Fruit fly (Drosophila melanogaster) whole organism, embryonic: ENCODE data around the gene DCTN6-p27.

Experiments
- Antp ChIP-seq: fragments of 200-800 bp; sonication (Bioruptor generic); optimal IDR thresholded peaks from 3 replicates; lab custom pipeline; 2016; ENCODE audit warnings: missing biosample characterization, missing genetic modification characterization
- B-H1 ChIP-seq: fragments of 200-800 bp; sonication (Bioruptor generic); IDR thresholded peaks from 3 replicates; pipeline ENCODE4 v1.3.6; 2022; ENCODE audit warnings: missing biosample characterization, missing genetic modification characterization
- BEAF-32 ChIP-seq: fragments of 200-800 bp; sonication (Bioruptor generic); optimal IDR thresholded peaks from 3 replicates; lab custom pipeline; 2017; ENCODE audit warnings: missing biosample characterization, missing genetic modification characterization, mild to moderate bottlenecking, moderate library complexity, missing genetic modification reagents
- CG10147 ChIP-seq: fragments of 200-800 bp; sonication (Bioruptor generic); optimal IDR thresholded peaks from 2 replicates; lab custom pipeline; 2019; ENCODE audit warnings: missing biosample characterization, mild to moderate bottlenecking, missing genetic modification characterization, moderate library complexity
- CG10267 ChIP-seq: fragments of 200-800 bp; sonication (Bioruptor generic); optimal IDR thresholded peaks from 2 replicates; lab custom pipeline; 2018; ENCODE audit warnings: missing biosample characterization, mild to moderate bottlenecking, missing genetic modification characterization, moderate library complexity
- CG10654 ChIP-seq: fragments of 200-800 bp; sonication (Bioruptor generic); optimal IDR thresholded peaks from 2 replicates; lab custom pipeline; 2016; ENCODE audit warnings: missing biosample characterization, missing genetic modification characterization
- CG14965 ChIP-seq: fragments of 200-800 bp; sonication (Bioruptor generic); optimal IDR thresholded peaks from 2 replicates; lab custom pipeline; 2016; ENCODE audit warnings: missing biosample characterization, missing genetic modification characterization, borderline replicate concordance
- CG17328 ChIP-seq: fragments of 200-800 bp; sonication (Bioruptor generic); IDR thresholded peaks from 2 replicates; pipeline ENCODE4 v1.3.6; 2022; ENCODE audit warnings: missing biosample characterization, missing genetic modification characterization
- CG6791 ChIP-seq: fragments of 200-800 bp; sonication (Bioruptor generic); IDR thresholded peaks from 3 replicates; pipeline ENCODE4 v1.3.6; 2022; ENCODE audit warnings: missing biosample characterization, missing genetic modification characterization; ENCODE audit not compliant: partially characterized antibody
- CG7928 ChIP-seq: fragments of 200-800 bp; sonication (Bioruptor generic); optimal IDR thresholded peaks from 2 replicates; lab custom pipeline; 2017; ENCODE audit warnings: missing biosample characterization, mild to moderate bottlenecking, missing genetic modification characterization
- CG7987 ChIP-seq: fragments of 200-800 bp; sonication (Bioruptor generic); optimal IDR thresholded peaks from 2 replicates; lab custom pipeline; 2018; ENCODE audit warnings: missing biosample characterization, mild to moderate bottlenecking, missing genetic modification characterization, moderate library complexity
- CG8281 ChIP-seq: fragments of 200-800 bp; sonication (Bioruptor generic); optimal IDR thresholded peaks from 2 replicates; lab custom pipeline; 2018; ENCODE audit warnings: missing biosample characterization, mild to moderate bottlenecking, missing genetic modification characterization, moderate library complexity
- CG9797 ChIP-seq: fragments of 200-800 bp; sonication (Bioruptor generic); optimal IDR thresholded peaks from 3 replicates; lab custom pipeline; 2018; ENCODE audit warnings: missing biosample characterization, mild to moderate bottlenecking, missing genetic modification characterization
- Deaf1 ChIP-seq: fragments of 200-800 bp; optimal IDR thresholded peaks from 3 replicates; lab custom pipeline; 2019; ENCODE audit warnings: missing biosample characterization, mild to moderate bottlenecking, missing genetic modification characterization, moderate library complexity
- Eip74EF ChIP-seq, 2 experiments: fragments of 200-800 bp in 1 of 2; fragments of >200 bp in 1 of 2; sonication (Bioruptor generic) in 1 of 2; optimal IDR thresholded peaks; 2 replicates each; lab custom pipeline; 2017 to 2019; ENCODE audit warnings: missing biosample characterization in 2 of 2, missing genetic modification characterization in 2 of 2, mild to moderate bottlenecking in 1 of 2, moderate library complexity in 1 of 2
- Elba2 ChIP-seq: fragments of 200-800 bp; sonication (Bioruptor generic); optimal IDR thresholded peaks from 3 replicates; lab custom pipeline; 2016; ENCODE audit warnings: missing biosample characterization, missing genetic modification characterization
- HLH3B ChIP-seq: fragments of 200-800 bp; sonication (Bioruptor generic); IDR thresholded peaks from 2 replicates; pipeline ENCODE4 v1.3.6; 2022; ENCODE audit warnings: missing biosample characterization, missing genetic modification characterization
- Mad ChIP-seq: fragments of 200-800 bp; sonication (Bioruptor generic); optimal IDR thresholded peaks from 2 replicates; lab custom pipeline; 2016; ENCODE audit warnings: missing biosample characterization, missing genetic modification characterization
- NK7.1 ChIP-seq: fragments of 200-800 bp; sonication (Bioruptor generic); optimal IDR thresholded peaks from 3 replicates; lab custom pipeline; 2016; ENCODE audit warnings: missing biosample characterization, missing genetic modification characterization
- Neu2 ChIP-seq: fragments of 200-800 bp; sonication (Bioruptor generic); optimal IDR thresholded peaks from 3 replicates; lab custom pipeline; 2016; ENCODE audit warnings: missing biosample characterization, missing genetic modification characterization, borderline replicate concordance
- Opbp ChIP-seq: fragments of 200-800 bp; sonication (Bioruptor generic); IDR thresholded peaks from 3 replicates; pipeline ENCODE4 v1.3.6; 2022; ENCODE audit warnings: missing biosample characterization, missing genetic modification characterization; ENCODE audit not compliant: partially characterized antibody
- Ptx1 ChIP-seq: fragments of 200-800 bp; sonication (Bioruptor generic); IDR thresholded peaks from 2 replicates; pipeline ENCODE4 v1.3.6; 2022; ENCODE audit warnings: missing biosample characterization, missing genetic modification characterization
- Sry-δ ChIP-seq: fragments of 200-800 bp; sonication (Bioruptor generic); optimal IDR thresholded peaks from 2 replicates; lab custom pipeline; 2016; ENCODE audit warnings: missing biosample characterization, missing genetic modification characterization
- amos ChIP-seq: fragments of 200-800 bp; sonication (Bioruptor generic); IDR thresholded peaks from 2 replicates; pipeline ENCODE4 v1.3.6; 2022; ENCODE audit warnings: missing biosample characterization, missing genetic modification characterization; ENCODE audit not compliant: partially characterized antibody
- ase ChIP-seq: fragments of 200-800 bp; sonication (Bioruptor generic); IDR thresholded peaks from 3 replicates; pipeline ENCODE4 v1.3.6; 2022; ENCODE audit warnings: missing biosample characterization, missing genetic modification characterization
- bsh ChIP-seq, 2 experiments: fragments of 200-800 bp; sonication (Bioruptor generic); optimal IDR thresholded peaks; 2 replicates each; lab custom pipeline; 2017 to 2018; ENCODE audit warnings: mild to moderate bottlenecking in 2 of 2, missing biosample characterization in 2 of 2, missing genetic modification characterization in 2 of 2, moderate library complexity in 1 of 2
- cad ChIP-seq: fragments of >200 bp; optimal IDR thresholded peaks from 2 replicates; lab custom pipeline; 2017; ENCODE audit warnings: missing biosample characterization, missing genetic modification characterization
- cato ChIP-seq: fragments of 200-800 bp; sonication (Bioruptor generic); optimal IDR thresholded peaks from 2 replicates; lab custom pipeline; 2016; ENCODE audit warnings: missing biosample characterization, missing genetic modification characterization, borderline replicate concordance
- crol ChIP-seq: fragments of 200-800 bp; sonication (Bioruptor generic); IDR thresholded peaks from 2 replicates; pipeline ENCODE4 v1.3.6; 2022; ENCODE audit warnings: missing biosample characterization, missing genetic modification characterization
- dmrt11E ChIP-seq: fragments of 200-800 bp; sonication (Bioruptor generic); optimal IDR thresholded peaks from 3 replicates; lab custom pipeline; 2018; ENCODE audit warnings: missing biosample characterization, mild to moderate bottlenecking, missing genetic modification characterization, moderate library complexity
- en ChIP-seq: fragments of 200-800 bp; sonication (Bioruptor generic); optimal IDR thresholded peaks from 2 replicates; lab custom pipeline; 2016; ENCODE audit warnings: missing biosample characterization, missing genetic modification characterization
- eve ChIP-seq, 2 experiments: fragments of >200 bp; optimal IDR thresholded peaks; 2 replicates each; lab custom pipeline; 2017; ENCODE audit warnings: missing biosample characterization in 2 of 2, missing genetic modification characterization in 2 of 2
- ftz-f1 ChIP-seq: fragments of 200-800 bp; sonication (Bioruptor generic); optimal IDR thresholded peaks from 2 replicates; lab custom pipeline; 2016; ENCODE audit warnings: missing biosample characterization, missing genetic modification characterization
- gfzf ChIP-seq: fragments of 200-800 bp; sonication (Bioruptor generic); optimal IDR thresholded peaks from 2 replicates; lab custom pipeline; 2016; ENCODE audit warnings: missing biosample characterization, mild to moderate bottlenecking, missing genetic modification characterization, moderate library complexity
- grn ChIP-seq: fragments of 200-800 bp; sonication (Bioruptor generic); optimal IDR thresholded peaks from 3 replicates; lab custom pipeline; 2017; ENCODE audit warnings: missing biosample characterization, missing genetic modification characterization
- nau ChIP-seq: fragments of 200-800 bp; sonication (Bioruptor generic); optimal IDR thresholded peaks from 3 replicates; lab custom pipeline; 2017; ENCODE audit warnings: missing biosample characterization, mild to moderate bottlenecking, missing genetic modification characterization, missing genetic modification reagents
- nmo ChIP-seq: fragments of 200-800 bp; sonication (Bioruptor generic); optimal IDR thresholded peaks from 2 replicates; lab custom pipeline; 2018; ENCODE audit warnings: missing biosample characterization, mild to moderate bottlenecking, missing genetic modification characterization, moderate library complexity
- nom ChIP-seq: fragments of 200-800 bp; sonication (Bioruptor generic); optimal IDR thresholded peaks from 2 replicates; lab custom pipeline; 2017; ENCODE audit warnings: missing biosample characterization, missing genetic modification characterization, mild to moderate bottlenecking, moderate library complexity, missing genetic modification reagents
- pb ChIP-seq: fragments of 200-800 bp; sonication (Bioruptor generic); optimal IDR thresholded peaks from 3 replicates; lab custom pipeline; 2016; ENCODE audit warnings: missing biosample characterization, missing genetic modification characterization
- pho ChIP-seq: fragments of 200-800 bp; sonication (Bioruptor generic); optimal IDR thresholded peaks from 2 replicates; lab custom pipeline; 2016; ENCODE audit warnings: missing biosample characterization, missing genetic modification characterization
- rib ChIP-seq: fragments of 200-800 bp; sonication (Bioruptor generic); IDR thresholded peaks from 2 replicates; pipeline ENCODE4 v1.3.6; 2022; ENCODE audit warnings: missing biosample characterization, missing genetic modification characterization
- sr ChIP-seq: fragments of 200-800 bp; sonication (Bioruptor generic); IDR thresholded peaks from 3 replicates; pipeline ENCODE4 v1.3.6; 2022; ENCODE audit warnings: missing biosample characterization, missing genetic modification characterization
- unpg ChIP-seq: fragments of 200-800 bp; sonication (Bioruptor generic); optimal IDR thresholded peaks from 3 replicates; lab custom pipeline; 2018; ENCODE audit warnings: missing biosample characterization, mild to moderate bottlenecking, missing genetic modification characterization, moderate library complexity
- vfl ChIP-seq: fragments of 200-800 bp; sonication (Bioruptor generic); optimal IDR thresholded peaks from 2 replicates; lab custom pipeline; 2016; ENCODE audit warnings: missing biosample characterization, missing genetic modification characterization
- vvl ChIP-seq: fragments of 200-800 bp; sonication (Bioruptor generic); IDR thresholded peaks from 2 replicates; pipeline ENCODE4 v1.3.6; 2022; ENCODE audit warnings: missing biosample characterization, missing genetic modification characterization
- yki ChIP-seq: fragments of >200 bp; optimal IDR thresholded peaks from 3 replicates; lab custom pipeline; 2018
- zen2 ChIP-seq: fragments of 200-800 bp; sonication (Bioruptor generic); IDR thresholded peaks from 3 replicates; pipeline ENCODE4 v1.3.6; 2022; ENCODE audit warnings: missing biosample characterization, missing genetic modification characterization; ENCODE audit not compliant: partially characterized antibody
- zfh2 ChIP-seq: fragments of 200-800 bp; sonication (Bioruptor generic); optimal IDR thresholded peaks from 2 replicates; lab custom pipeline; 2016; ENCODE audit warnings: missing biosample characterization, missing genetic modification characterization

Gene DCTN6-p27

DNA sequence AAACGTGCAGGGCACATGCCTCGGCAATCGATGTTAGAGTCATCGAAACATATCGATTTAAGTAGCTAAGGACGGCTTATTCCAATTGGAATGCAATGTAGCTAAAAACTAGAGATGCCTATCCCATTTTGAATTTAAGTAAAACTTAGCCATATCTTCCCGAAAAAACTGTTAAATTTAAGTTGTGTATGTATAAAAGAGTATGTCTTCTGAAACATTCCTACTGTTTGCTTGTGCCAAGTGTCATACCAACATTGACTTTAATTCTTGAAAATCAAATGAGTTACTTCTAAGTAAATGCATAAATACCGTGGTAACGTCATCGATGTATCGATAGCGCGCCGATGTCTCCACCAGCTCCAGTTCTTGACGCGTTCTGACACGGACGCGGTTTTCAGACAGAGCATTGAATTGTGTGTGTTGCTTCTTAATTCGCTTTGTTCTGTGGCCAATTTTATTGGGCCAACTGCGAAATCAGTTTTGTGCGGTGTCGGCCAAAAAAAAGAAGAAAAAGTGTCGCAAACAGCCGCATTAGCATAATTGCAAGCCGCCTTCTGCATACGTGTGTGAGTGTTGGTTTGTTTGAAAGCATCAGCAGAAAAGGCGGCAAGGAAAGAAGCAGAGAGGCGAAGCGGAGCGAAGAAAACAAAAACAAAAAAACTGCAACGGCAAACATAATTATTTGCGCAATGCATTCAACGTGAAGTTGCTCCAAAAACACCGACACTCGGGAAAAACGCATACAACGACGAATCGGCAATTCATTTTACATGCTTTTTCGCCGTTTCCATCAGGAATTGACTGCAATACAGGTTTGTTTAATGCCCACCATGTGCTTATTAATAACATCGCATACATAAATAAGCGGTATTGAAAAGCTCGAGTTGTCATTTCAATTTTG, 1.6 kb downstream of the DCTN6-p27 start, which contains the start of gene brat (continued):
- TF ChIP-seq cad (GFP tag; lab: Kevin White, UChicago), result no peak
- TF ChIP-seq sr (GFP tag; lab: Robert Waterston, UW), result no peak
- TF ChIP-seq Deaf1, result peak; percentile 19
- TF ChIP-seq CG9797, result peak; percentile 27
- TF ChIP-seq CG14965 (GFP tag; lab: Kevin White, UChicago), result no peak
- TF ChIP-seq CG10267 (tag; lab: Kevin White, UChicago), result peak; percentile 77
- TF ChIP-seq NK7.1 (GFP tag; lab: Kevin White, UChicago), result peak; percentile 8
- no peak for TF ChIP-seq CG7987 (GFP tag; lab: Kevin White, UChicago)
- TF ChIP-seq pb (GFP tag; lab: Kevin White, UChicago), result no peak
- peak; percentile 84 for TF ChIP-seq amos
- no peak for TF ChIP-seq crol
- peak; percentile 53 for TF ChIP-seq dmrt11E (tag; lab: Kevin White, UChicago)
- peak; percentile 30 for TF ChIP-seq gfzf (GFP tag; lab: Kevin White, UChicago)
- TF ChIP-seq BEAF-32 (GFP tag; lab: Kevin White, UChicago), result peak; percentile 96
- no peak for TF ChIP-seq eve (GFP tag; optimal IDR thresholded peaks at IDR 0.05; lab: Kevin White, UChicago)
- no peak for TF ChIP-seq grn (GFP tag; lab: Kevin White, UChicago)
- peak; percentile 44; the same call in 1 of the 2 replicates for TF ChIP-seq HLH3B (GFP tag; lab: Robert Waterston, UW)
- no peak for TF ChIP-seq CG8281 (tag; lab: Kevin White, UChicago)
- TF ChIP-seq cato (GFP tag; lab: Kevin White, UChicago), result peak; percentile 1
- peak; percentile 41 for TF ChIP-seq CG10654 (GFP tag; lab: Kevin White, UChicago)
- peak; percentile 66 for TF ChIP-seq Antp
- no peak for TF ChIP-seq rib (GFP tag; lab: Robert Waterston, UW)
- no peak for TF ChIP-seq yki (lab: Kevin White, UChicago)
- no peak for TF ChIP-seq CG7928 (GFP tag; lab: Kevin White, UChicago)
- TF ChIP-seq Opbp (GFP tag; lab: Robert Waterston, UW), result peak; percentile 87; the same call in 2 of the 3 replicates
- peak; percentile 16; the same call in 1 of the 2 replicates for TF ChIP-seq vvl (GFP tag; lab: Robert Waterston, UW)
- 0 out of 2 replicates have a peak, but pooled peaks have one; percentile 44 for TF ChIP-seq CG17328 (GFP tag; lab: Robert Waterston, UW)
- peak; percentile 35 for TF ChIP-seq vfl (GFP tag; lab: Kevin White, UChicago)
- peak; percentile 78; the same call in 1 of the 3 replicates for TF ChIP-seq zen2 (GFP tag; lab: Robert Waterston, UW)
- peak; percentile 87 for TF ChIP-seq CG6791
- TF ChIP-seq B-H1 (GFP tag; lab: Robert Waterston, UW), result no peak
- peak; percentile 59 for TF ChIP-seq pho (GFP tag; lab: Kevin White, UChicago)
- no peak for TF ChIP-seq ftz-f1 (GFP tag; lab: Kevin White, UChicago)
- peak; percentile 76 for TF ChIP-seq Elba2 (GFP tag; lab: Kevin White, UChicago)
- TF ChIP-seq ase, result no peak
- TF ChIP-seq CG10147 (GFP tag; lab: Kevin White, UChicago), result peak; percentile 13
- TF ChIP-seq Ptx1 (GFP tag; lab: Robert Waterston, UW), result peak; percentile 45; the same call in 1 of the 2 replicates
- peak in 1 of 2 experiments; percentile 6 for TF ChIP-seq bsh (GFP tag; optimal IDR thresholded peaks at IDR 0.05; lab: Kevin White, UChicago)
- TF ChIP-seq unpg, result peak; percentile 40
- peak; percentile 6 for TF ChIP-seq Neu2 (GFP tag; lab: Kevin White, UChicago)
- TF ChIP-seq nau, result no peak
- peak; percentile 76 for TF ChIP-seq zfh2
- peak; percentile 93 for TF ChIP-seq Sry-δ
- TF ChIP-seq Eip74EF (GFP tag; optimal IDR thresholded peaks at IDR 0.05; lab: Kevin White, UChicago), result no peak
- peak; percentile 14 for TF ChIP-seq en (GFP tag; lab: Kevin White, UChicago)
- TF ChIP-seq nom, result no peak
- no peak for TF ChIP-seq Mad (GFP tag; lab: Kevin White, UChicago)
- peak; percentile 82 for TF ChIP-seq nmo (GFP tag; lab: Kevin White, UChicago)
